Fruit fly (Drosophila melanogaster) whole organism, pupa: ENCODE results near the gene Lint-1.

Experiments
- CG15710 ChIP-seq: fragments of 200-800 bp; sonication (Bioruptor generic); optimal IDR thresholded peaks from 2 replicates; lab custom pipeline; 2018; ENCODE audit warnings: missing biosample characterization, mild to moderate bottlenecking, missing genetic modification characterization, moderate library complexity
- CG17806 ChIP-seq: fragments of 200-800 bp; sonication (Bioruptor generic); optimal IDR thresholded peaks from 2 replicates; lab custom pipeline; 2018; ENCODE audit warnings: missing biosample characterization, mild to moderate bottlenecking, missing genetic modification characterization, moderate library complexity
- CG4496 ChIP-seq: fragments of 200-800 bp; sonication (Bioruptor generic); IDR thresholded peaks from 3 replicates; pipeline ENCODE4 v1.3.6; 2022; ENCODE audit warnings: missing biosample characterization, missing genetic modification characterization
- CG8301 ChIP-seq: fragments of 200-800 bp; sonication (Bioruptor generic); optimal IDR thresholded peaks from 2 replicates; lab custom pipeline; 2018; ENCODE audit warnings: missing biosample characterization, mild to moderate bottlenecking, missing genetic modification characterization
- D1 ChIP-seq: fragments of 200-800 bp; sonication (Bioruptor generic); optimal IDR thresholded peaks from 2 replicates; lab custom pipeline; 2018; ENCODE audit warnings: missing biosample characterization, mild to moderate bottlenecking, missing genetic modification characterization, moderate library complexity
- Pif1A ChIP-seq: fragments of 200-800 bp; sonication (Bioruptor generic); optimal IDR thresholded peaks from 3 replicates; lab custom pipeline; 2016; ENCODE audit warnings: missing biosample characterization, missing genetic modification characterization
- Pif1B ChIP-seq: fragments of 200-800 bp; sonication (Bioruptor generic); optimal IDR thresholded peaks from 3 replicates; lab custom pipeline; 2016; ENCODE audit warnings: missing biosample characterization, missing genetic modification characterization
- fd96Ca ChIP-seq: fragments of 200-800 bp; sonication (Bioruptor generic); IDR thresholded peaks from 3 replicates; pipeline ENCODE4 v1.3.6; 2022; ENCODE audit warnings: missing biosample characterization, missing genetic modification characterization
- rn ChIP-seq: fragments of 200-800 bp; sonication (Bioruptor generic); IDR thresholded peaks from 2 replicates; pipeline ENCODE4 v1.3.6; 2022; ENCODE audit warnings: missing biosample characterization, missing genetic modification characterization

dm6 chrX:11128828-11129227, 20.3 kb upstream of the Lint-1 start, which contains the start of gene SrpRalpha:
- no peak for TF ChIP-seq rn (GFP tag; lab: Robert Waterston, UW)
- TF ChIP-seq Pif1A (GFP tag; lab: Kevin White, UChicago), result no peak
- no peak for TF ChIP-seq D1 (tag; lab: Kevin White, UChicago)
- no peak for TF ChIP-seq Pif1B (GFP tag; lab: Kevin White, UChicago)
- TF ChIP-seq CG15710 (tag; lab: Kevin White, UChicago), result no peak
- no peak for TF ChIP-seq CG8301 (tag; lab: Kevin White, UChicago)
- TF ChIP-seq fd96Ca (GFP tag; lab: Robert Waterston, UW), result no peak
- TF ChIP-seq CG17806 (tag; lab: Kevin White, UChicago), result no peak
- no peak for TF ChIP-seq CG4496 (GFP tag; lab: Robert Waterston, UW)
